Fruit fly (Drosophila melanogaster): ENCODE data around the gene CG42467.

Gene CG42467

dm6 chr2L:3703260-3703659, 2.2 kb downstream of the CG42467 start, which contains the start of gene CG2816 (continued):
- peak; percentile 51 for TF ChIP-seq ttk (GFP tag; IDR thresholded peaks at IDR 0.05)

- TF ChIP-seq Meics (GFP tag; optimal IDR thresholded peaks at IDR 0.05) (peak; percentile 12), Adf1 (GFP tag; IDR thresholded peaks at IDR 0.05) (peak; percentile 47; the same call in 1 of the 2 replicates), Dp (GFP tag; optimal IDR thresholded peaks at IDR 0.05) (no peak), slbo (GFP tag; IDR thresholded peaks at IDR 0.05) (peak; percentile 30; the same call in 1 of the 2 replicates), CG2678 (tag; optimal IDR thresholded peaks at IDR 0.05) (peak; percentile 41), sob (GFP tag; IDR thresholded peaks at IDR 0.05) (0 out of 2 replicates have a peak, but pooled peaks have one; percentile 15), Dip3 (GFP tag; optimal IDR thresholded peaks at IDR 0.05) (peak; percentile 9), CG15269 (tag; optimal IDR thresholded peaks at IDR 0.05) (peak; percentile 2), dysf (GFP tag; IDR thresholded peaks at IDR 0.05) (no peak; the same call in 2 of the 3 replicates), PHDP (tag; optimal IDR thresholded peaks at IDR 0.05) (peak; percentile 25), cwo (GFP tag; optimal IDR thresholded peaks at IDR 0.05) (peak; percentile 25), bcd (GFP tag; optimal IDR thresholded peaks at IDR 0.05) (no peak), Hr51 (GFP tag; optimal IDR thresholded peaks at IDR 0.05) (peak in 1 of 2 experiments; percentile 4), row (GFP tag; IDR thresholded peaks at IDR 0.05) (peak; percentile 59), CG10543 (GFP tag; optimal IDR thresholded peaks at IDR 0.05) (peak; percentile 0), CG15514 (GFP tag; optimal IDR thresholded peaks at IDR 0.05) (peak; percentile 5), sug (tag; optimal IDR thresholded peaks at IDR 0.05) (peak; percentile 20), Hmr (GFP tag; optimal IDR thresholded peaks at IDR 0.05) (peak; percentile 12), pzg (GFP tag; optimal IDR thresholded peaks at IDR 0.05) (no peak), E2f1 (GFP tag; IDR thresholded peaks at IDR 0.05) (no peak), Hr39 (optimal IDR thresholded peaks at IDR 0.05) (no peak), cas (GFP tag; IDR thresholded peaks at IDR 0.05) (no peak), CG2120 (GFP tag; optimal IDR thresholded peaks at IDR 0.05) (peak; percentile 56), gsb (GFP tag; IDR thresholded peaks at IDR 0.05) (no peak), CG8290 (GFP tag; optimal IDR thresholded peaks at IDR 0.05) (no peak), CG8290 (tag; optimal IDR thresholded peaks at IDR 0.05) (peak in 1 of 2 experiments; percentile 36), lab (GFP tag; optimal IDR thresholded peaks at IDR 0.05) (peak; percentile 26), gem (tag; optimal IDR thresholded peaks at IDR 0.05) (peak; percentile 46), Camta (GFP tag; optimal IDR thresholded peaks at IDR 0.05) (no peak), nom (GFP tag; optimal IDR thresholded peaks at IDR 0.05) (peak; percentile 68), CG7357 (GFP tag; IDR thresholded peaks at IDR 0.05) (no peak), CG11695 (GFP tag; IDR thresholded peaks at IDR 0.05) (0 out of 3 replicates have a peak, but pooled peaks have one; percentile 43), Med (GFP tag) (peak; percentile 72), CG34376 (GFP tag; optimal IDR thresholded peaks at IDR 0.05) (peak; percentile 55), wek (GFP tag; optimal IDR thresholded peaks at IDR 0.05) (no peak), CG2202 (tag; optimal IDR thresholded peaks at IDR 0.05) (no peak), E2f2 (GFP tag; IDR thresholded peaks at IDR 0.05) (no peak), CG12769 (tag; optimal IDR thresholded peaks at IDR 0.05) (peak; percentile 35), Ptx1 (GFP tag; IDR thresholded peaks at IDR 0.05) (peak; percentile 35; the same call in 1 of the 2 replicates), CG18599 (GFP tag; optimal IDR thresholded peaks at IDR 0.05) (peak; percentile 60), Atf6 (GFP tag; IDR thresholded peaks at IDR 0.05) (peak; percentile 44; the same call in 1 of the 2 replicates), prd (optimal IDR thresholded peaks at IDR 0.05) (no peak), prd (GFP tag; IDR thresholded peaks at IDR 0.05) (0 out of 3 replicates have a peak, but pooled peaks have one; percentile 11), Drgx (GFP tag; IDR thresholded peaks at IDR 0.05) (peak; percentile 71), CG10366 (GFP tag; IDR thresholded peaks at IDR 0.05) (no peak), Rfx (GFP tag; IDR thresholded peaks at IDR 0.05) (peak; percentile 62), lilli (GFP tag; optimal IDR thresholded peaks at IDR 0.05) (peak; percentile 10), Fer1 (GFP tag; optimal IDR thresholded peaks at IDR 0.05) (peak; percentile 22)
Observed at dm6 chr2L:3705438-3705921, 4.4 kb downstream of the CG42467 start, which contains the start of gene CG31778. CG31778 (minus strand) TSS chr2L:3705488.

All from whole organism, embryonic.